Worm (Caenorhabditis elegans): ENCODE measurements around the gene F53B3.6.

DNA sequence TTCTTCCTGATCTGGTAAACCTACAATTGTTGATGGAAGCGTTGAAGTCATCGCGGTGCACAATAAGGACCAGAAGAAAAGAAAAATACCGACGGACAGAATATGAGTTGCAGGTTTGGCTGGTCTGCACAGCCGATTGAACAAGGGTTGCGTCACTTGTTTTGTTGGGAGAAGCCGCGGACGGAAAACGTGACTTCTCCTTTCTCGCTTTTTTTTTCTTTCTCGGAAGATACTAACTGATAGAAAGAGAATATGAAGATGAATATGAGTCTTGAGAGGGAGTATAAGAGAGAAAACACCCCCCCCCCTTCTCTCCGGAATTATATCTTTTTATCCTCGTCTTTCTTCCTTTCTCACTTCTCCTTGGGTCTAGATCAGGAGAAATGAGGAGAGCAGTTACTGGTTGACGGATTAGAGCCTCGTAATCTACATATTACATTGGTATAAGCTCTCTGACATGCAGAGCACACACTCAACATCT is 36.3 kb upstream of the F53B3.6 start, which contains the start of gene ssr-2:
- no peak for TF ChIP-seq W03F9.2 (tag; optimal IDR thresholded peaks at IDR 0.05)
- TF ChIP-seq him-1 (tag; optimal IDR thresholded peaks at IDR 0.05): no peak

All from whole organism, L4/young adult.